Fruit fly (Drosophila melanogaster) whole organism, embryonic: ENCODE results near the gene Ugt316A1.

Source experiments
- Adf1 ChIP-seq: fragments of 200-800 bp; sonication (Bioruptor generic); IDR thresholded peaks from 2 replicates; pipeline ENCODE4 v1.3.6; 2022; ENCODE audit warnings: missing biosample characterization, missing genetic modification characterization
- BEAF-32 ChIP-seq: fragments of 200-800 bp; sonication (Bioruptor generic); optimal IDR thresholded peaks from 3 replicates; lab custom pipeline; 2017; ENCODE audit warnings: missing biosample characterization, missing genetic modification characterization, mild to moderate bottlenecking, moderate library complexity, missing genetic modification reagents
- CG1024 ChIP-seq: fragments of 200-800 bp; sonication (Bioruptor generic); IDR thresholded peaks from 2 replicates; pipeline ENCODE4 v1.3.6; 2022; ENCODE audit warnings: missing biosample characterization, missing genetic modification characterization
- CG10267 ChIP-seq: fragments of 200-800 bp; sonication (Bioruptor generic); optimal IDR thresholded peaks from 2 replicates; lab custom pipeline; 2018; ENCODE audit warnings: missing biosample characterization, mild to moderate bottlenecking, missing genetic modification characterization, moderate library complexity
- CG1233 ChIP-seq: fragments of 200-800 bp; sonication (Bioruptor generic); optimal IDR thresholded peaks from 4 replicates; lab custom pipeline; 2018; ENCODE audit warnings: missing biosample characterization, mild to moderate bottlenecking, missing genetic modification characterization
- CG14050 ChIP-seq: fragments of 200-800 bp; sonication (Bioruptor generic); IDR thresholded peaks from 3 replicates; pipeline ENCODE4 v1.3.6; 2022; ENCODE audit warnings: missing biosample characterization, missing genetic modification characterization
- CG15696 ChIP-seq: fragments of 200-800 bp; sonication (Bioruptor generic); optimal IDR thresholded peaks from 2 replicates; lab custom pipeline; 2019; ENCODE audit warnings: missing biosample characterization, mild to moderate bottlenecking, missing genetic modification characterization, moderate library complexity
- CG17359 ChIP-seq: fragments of 200-800 bp; sonication (Bioruptor generic); optimal IDR thresholded peaks from 3 replicates; lab custom pipeline; 2018; ENCODE audit warnings: missing biosample characterization, mild to moderate bottlenecking, missing genetic modification characterization, moderate library complexity
- CG17385 ChIP-seq: fragments of 200-800 bp; sonication (Bioruptor generic); optimal IDR thresholded peaks from 3 replicates; lab custom pipeline; 2018; ENCODE audit warnings: missing biosample characterization, mild to moderate bottlenecking, missing genetic modification characterization
- CG2678 ChIP-seq: fragments of 200-800 bp; sonication (Bioruptor generic); optimal IDR thresholded peaks from 3 replicates; lab custom pipeline; 2019; ENCODE audit warnings: missing biosample characterization, mild to moderate bottlenecking, missing genetic modification characterization, moderate library complexity
- CG31365 ChIP-seq: fragments of 200-800 bp; sonication (Bioruptor generic); optimal IDR thresholded peaks from 2 replicates; lab custom pipeline; 2018; ENCODE audit warnings: missing biosample characterization, mild to moderate bottlenecking, missing genetic modification characterization
- CG34224 ChIP-seq: fragments of 200-800 bp; sonication (Bioruptor generic); IDR thresholded peaks from 3 replicates; pipeline ENCODE4 v1.3.6; 2022; ENCODE audit warnings: missing biosample characterization, missing genetic modification characterization; ENCODE audit not compliant: partially characterized antibody
- CG4617 ChIP-seq: fragments of 200-800 bp; sonication (Bioruptor generic); optimal IDR thresholded peaks from 3 replicates; lab custom pipeline; 2016; ENCODE audit warnings: missing biosample characterization, missing genetic modification characterization, borderline replicate concordance
- CG4854 ChIP-seq: fragments of 200-800 bp; sonication (Bioruptor generic); optimal IDR thresholded peaks from 2 replicates; lab custom pipeline; 2016; ENCODE audit warnings: missing biosample characterization, missing genetic modification characterization, inconsistent platforms
- CG6683 ChIP-seq: fragments of 200-800 bp; sonication (Bioruptor generic); optimal IDR thresholded peaks from 2 replicates; lab custom pipeline; 2017; ENCODE audit warnings: missing biosample characterization, mild to moderate bottlenecking, missing genetic modification characterization, missing genetic modification reagents
- CG7839 ChIP-seq: fragments of 200-800 bp; sonication (Bioruptor generic); optimal IDR thresholded peaks from 3 replicates; lab custom pipeline; 2018; ENCODE audit warnings: missing biosample characterization, mild to moderate bottlenecking, missing genetic modification characterization, moderate library complexity
- Chrac-16 ChIP-seq: fragments of 200-800 bp; sonication (Bioruptor generic); optimal IDR thresholded peaks from 3 replicates; lab custom pipeline; 2016; ENCODE audit warnings: missing biosample characterization, missing genetic modification characterization
- Dad ChIP-seq: fragments of 200-800 bp; sonication (Bioruptor generic); optimal IDR thresholded peaks from 3 replicates; lab custom pipeline; 2016; ENCODE audit warnings: missing biosample characterization, missing genetic modification characterization
- Dip2 ChIP-seq: fragments of 200-800 bp; sonication (Bioruptor generic); IDR thresholded peaks from 2 replicates; pipeline ENCODE4 v1.3.6; 2022; ENCODE audit warnings: missing biosample characterization, missing genetic modification characterization
- Elba2 ChIP-seq: fragments of 200-800 bp; sonication (Bioruptor generic); optimal IDR thresholded peaks from 3 replicates; lab custom pipeline; 2016; ENCODE audit warnings: missing biosample characterization, missing genetic modification characterization
- Ets65A ChIP-seq: fragments of 200-800 bp; sonication (Bioruptor generic); peaks from one replicate; lab custom pipeline; 2016; ENCODE audit warnings: missing biosample characterization, missing genetic modification characterization
- HHEX ChIP-seq: fragments of 200-800 bp; sonication (Bioruptor generic); optimal IDR thresholded peaks from 3 replicates; lab custom pipeline; 2017; ENCODE audit warnings: missing biosample characterization, mild to moderate bottlenecking, missing genetic modification characterization, missing genetic modification reagents
- Hey ChIP-seq: fragments of 200-800 bp; sonication (Bioruptor generic); optimal IDR thresholded peaks from 3 replicates; lab custom pipeline; 2018; ENCODE audit warnings: missing biosample characterization, mild to moderate bottlenecking, missing genetic modification characterization
- Med ChIP-seq: fragments of 200-800 bp; sonication (Bioruptor generic); peaks from one replicate; lab custom pipeline; 2016; ENCODE audit warnings: missing biosample characterization, missing genetic modification characterization, mild to moderate bottlenecking, inconsistent platforms, moderate library complexity
- Meics ChIP-seq: fragments of 200-800 bp; sonication (Bioruptor generic); optimal IDR thresholded peaks from 2 replicates; lab custom pipeline; 2017; ENCODE audit warnings: missing biosample characterization, mild to moderate bottlenecking, missing genetic modification characterization
- Nf-YC ChIP-seq: fragments of 200-800 bp; optimal IDR thresholded peaks from 3 replicates; lab custom pipeline; 2019; ENCODE audit warnings: missing biosample characterization, mild to moderate bottlenecking, missing genetic modification characterization, moderate library complexity
- Oli ChIP-seq: fragments of 200-800 bp; sonication (Bioruptor generic); optimal IDR thresholded peaks from 2 replicates; lab custom pipeline; 2018; ENCODE audit warnings: missing biosample characterization, mild to moderate bottlenecking, missing genetic modification characterization, moderate library complexity
- PHDP ChIP-seq: fragments of 200-800 bp; sonication (Bioruptor generic); optimal IDR thresholded peaks from 3 replicates; lab custom pipeline; 2018; ENCODE audit warnings: missing biosample characterization, mild to moderate bottlenecking, missing genetic modification characterization, moderate library complexity
- Six4 ChIP-seq: fragments of 200-800 bp; sonication (Bioruptor generic); optimal IDR thresholded peaks from 2 replicates; lab custom pipeline; 2016; ENCODE audit warnings: missing biosample characterization, missing genetic modification characterization
- TFAM ChIP-seq: fragments of 200-800 bp; sonication (Bioruptor generic); optimal IDR thresholded peaks from 2 replicates; lab custom pipeline; 2017; ENCODE audit warnings: missing biosample characterization, missing genetic modification characterization, inconsistent platforms
- YL-1 ChIP-seq: fragments of 200-800 bp; sonication (Bioruptor generic); optimal IDR thresholded peaks from 3 replicates; lab custom pipeline; 2017; ENCODE audit warnings: missing biosample characterization, mild to moderate bottlenecking, missing genetic modification characterization
- cato ChIP-seq: fragments of 200-800 bp; sonication (Bioruptor generic); optimal IDR thresholded peaks from 2 replicates; lab custom pipeline; 2016; ENCODE audit warnings: missing biosample characterization, missing genetic modification characterization, borderline replicate concordance
- cg ChIP-seq: fragments of 200-800 bp; sonication (Bioruptor generic); optimal IDR thresholded peaks from 3 replicates; lab custom pipeline; 2019; ENCODE audit warnings: missing biosample characterization, mild to moderate bottlenecking, missing genetic modification characterization, moderate library complexity
- crc ChIP-seq: fragments of 200-800 bp; sonication (Bioruptor generic); optimal IDR thresholded peaks from 2 replicates; lab custom pipeline; 2016; ENCODE audit warnings: missing biosample characterization, missing genetic modification characterization
- crol ChIP-seq: fragments of 200-800 bp; sonication (Bioruptor generic); IDR thresholded peaks from 2 replicates; pipeline ENCODE4 v1.3.6; 2022; ENCODE audit warnings: missing biosample characterization, missing genetic modification characterization
- cwo ChIP-seq: fragments of 200-800 bp; sonication (Bioruptor generic); optimal IDR thresholded peaks from 3 replicates; lab custom pipeline; 2017; ENCODE audit warnings: missing biosample characterization, missing genetic modification characterization, mild to moderate bottlenecking, moderate library complexity, missing genetic modification reagents
- da ChIP-seq: fragments of 200-800 bp; sonication (Bioruptor generic); optimal IDR thresholded peaks from 2 replicates; lab custom pipeline; 2016; ENCODE audit warnings: missing biosample characterization, missing genetic modification characterization
- esg ChIP-seq: fragments of 200-800 bp; sonication (Bioruptor generic); conservative IDR thresholded peaks from 2 replicates; pipeline ENCODE4 v1.3.6; 2022; ENCODE audit warnings: missing biosample characterization, missing genetic modification characterization
- gem ChIP-seq: fragments of 200-800 bp; sonication (Bioruptor generic); optimal IDR thresholded peaks from 2 replicates; lab custom pipeline; 2019; ENCODE audit warnings: missing biosample characterization, mild to moderate bottlenecking, missing genetic modification characterization, moderate library complexity
- h ChIP-seq: fragments of >200 bp; optimal IDR thresholded peaks from 2 replicates; lab custom pipeline; 2017
- hbn ChIP-seq: fragments of 200-800 bp; sonication (Bioruptor generic); IDR thresholded peaks from 2 replicates; pipeline ENCODE4 v1.3.6; 2022; ENCODE audit warnings: missing biosample characterization, missing genetic modification characterization; ENCODE audit not compliant: partially characterized antibody
- maf-S ChIP-seq: fragments of 200-800 bp; sonication (Bioruptor generic); optimal IDR thresholded peaks from 2 replicates; lab custom pipeline; 2016; ENCODE audit warnings: missing biosample characterization, missing genetic modification characterization
- nom ChIP-seq: fragments of 200-800 bp; sonication (Bioruptor generic); optimal IDR thresholded peaks from 2 replicates; lab custom pipeline; 2017; ENCODE audit warnings: missing biosample characterization, missing genetic modification characterization, mild to moderate bottlenecking, moderate library complexity, missing genetic modification reagents
- pzg ChIP-seq: fragments of 200-800 bp; sonication (Bioruptor generic); optimal IDR thresholded peaks from 3 replicates; lab custom pipeline; 2018; ENCODE audit warnings: missing biosample characterization, mild to moderate bottlenecking, missing genetic modification characterization, moderate library complexity
- sens ChIP-seq: fragments of 200-800 bp; sonication (Bioruptor generic); peaks from one replicate; lab custom pipeline; 2016; ENCODE audit warnings: missing biosample characterization, missing genetic modification characterization
- slou ChIP-seq: fragments of 200-800 bp; sonication (Bioruptor generic); optimal IDR thresholded peaks from 3 replicates; lab custom pipeline; 2016; ENCODE audit warnings: missing biosample characterization, missing genetic modification characterization
- sr ChIP-seq: fragments of 200-800 bp; sonication (Bioruptor generic); IDR thresholded peaks from 3 replicates; pipeline ENCODE4 v1.3.6; 2022; ENCODE audit warnings: missing biosample characterization, missing genetic modification characterization
- unc-4 ChIP-seq: fragments of 200-800 bp; sonication (Bioruptor generic); IDR thresholded peaks from 2 replicates; pipeline ENCODE4 v1.3.6; 2022; ENCODE audit warnings: missing biosample characterization, missing genetic modification characterization; ENCODE audit not compliant: partially characterized antibody
- zfh1 ChIP-seq: fragments of 200-800 bp; sonication (Bioruptor generic); IDR thresholded peaks from 3 replicates; pipeline ENCODE4 v1.3.6; 2022; ENCODE audit warnings: missing biosample characterization, missing genetic modification characterization

The Ugt316A1 gene

DNA sequence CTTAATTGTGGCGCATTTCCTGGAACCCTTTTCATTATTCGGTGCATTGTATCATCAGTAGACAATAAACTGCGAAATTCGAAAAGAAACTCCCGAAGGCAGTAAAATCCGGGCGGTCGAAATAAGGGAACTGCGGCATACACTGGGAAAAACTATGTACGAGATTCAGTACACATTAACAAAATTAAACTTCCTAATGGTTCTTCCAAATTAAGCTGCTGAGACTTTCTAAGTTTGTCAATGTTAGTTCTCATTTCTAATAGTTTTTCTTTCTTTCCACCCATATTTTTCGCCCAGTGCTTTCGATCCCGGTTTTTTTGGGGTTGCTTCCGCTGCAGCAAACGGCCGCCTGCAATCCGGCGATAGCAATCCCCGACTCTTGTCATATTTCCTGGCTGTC is 37.8 kb downstream of the Ugt316A1 start (continued):
- TF ChIP-seq slou (GFP tag; lab: Kevin White, UChicago) (no peak), TFAM (GFP tag; lab: Kevin White, UChicago) (no peak), CG14050 (peak; percentile 52; the same call in 1 of the 3 replicates), CG4854 (GFP tag; lab: Kevin White, UChicago) (no peak), PHDP (tag; lab: Kevin White, UChicago) (peak; percentile 81), CG17385 (peak; percentile 73), Adf1 (GFP tag; lab: Robert Waterston, UW) (no peak), unc-4 (GFP tag; lab: Robert Waterston, UW) (no peak), gem (tag; lab: Kevin White, UChicago) (peak; percentile 79), Dad (GFP tag; lab: Kevin White, UChicago) (peak; percentile 47), Oli (tag; lab: Kevin White, UChicago) (peak; percentile 82), pzg (no peak), CG6683 (GFP tag; lab: Kevin White, UChicago) (peak; percentile 38), Meics (GFP tag; lab: Kevin White, UChicago) (peak; percentile 13), hbn (GFP tag; lab: Robert Waterston, UW) (no peak), da (GFP tag; lab: Kevin White, UChicago) (peak; percentile 8), CG15696 (tag; lab: Kevin White, UChicago) (peak; percentile 61), Nf-YC (tag; lab: Kevin White, UChicago) (peak; percentile 24), Dip2 (no peak), cato (GFP tag; lab: Kevin White, UChicago) (peak; percentile 38), CG34224 (GFP tag; lab: Robert Waterston, UW) (no peak), Elba2 (GFP tag; lab: Kevin White, UChicago) (no peak), cg (GFP tag; lab: Kevin White, UChicago) (no peak), maf-S (GFP tag; lab: Kevin White, UChicago) (no peak), CG7839 (tag; lab: Kevin White, UChicago) (peak; percentile 81), CG31365 (no peak), cwo (GFP tag; lab: Kevin White, UChicago) (peak; percentile 55)

DNA sequence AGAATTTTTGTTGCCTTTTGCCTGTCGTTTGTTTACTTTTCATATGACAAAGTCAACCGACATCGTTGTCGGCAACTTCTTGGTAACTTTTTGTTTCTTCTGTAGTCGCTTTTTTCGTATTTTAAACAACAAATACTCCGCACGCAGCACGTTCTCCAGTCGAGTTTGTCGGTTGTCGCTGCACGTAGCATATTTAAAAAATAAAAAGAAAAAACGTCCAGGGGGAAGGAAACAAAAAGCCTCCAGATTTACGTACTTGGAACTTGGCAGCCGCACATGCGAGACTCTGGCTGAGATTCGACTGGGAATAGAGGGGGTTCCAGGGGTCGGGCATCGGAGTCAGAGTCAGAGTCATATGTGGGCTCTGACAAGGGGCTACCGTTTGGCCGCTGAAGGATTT is 40.9 kb downstream of the Ugt316A1 start:
- no peak for TF ChIP-seq BEAF-32 (GFP tag; lab: Kevin White, UChicago)
- TF ChIP-seq nom, result peak; percentile 68
- TF ChIP-seq CG10267, result no peak
- peak; percentile 5 for TF ChIP-seq Med (GFP tag; lab: Kevin White, UChicago)
- TF ChIP-seq sens (GFP tag; lab: Kevin White, UChicago), result peak; percentile 0
- peak; percentile 74 for TF ChIP-seq Ets65A
- TF ChIP-seq CG1233 (GFP tag; lab: Kevin White, UChicago), result no peak
- TF ChIP-seq, all 482 proteins: peak for 4

DNA sequence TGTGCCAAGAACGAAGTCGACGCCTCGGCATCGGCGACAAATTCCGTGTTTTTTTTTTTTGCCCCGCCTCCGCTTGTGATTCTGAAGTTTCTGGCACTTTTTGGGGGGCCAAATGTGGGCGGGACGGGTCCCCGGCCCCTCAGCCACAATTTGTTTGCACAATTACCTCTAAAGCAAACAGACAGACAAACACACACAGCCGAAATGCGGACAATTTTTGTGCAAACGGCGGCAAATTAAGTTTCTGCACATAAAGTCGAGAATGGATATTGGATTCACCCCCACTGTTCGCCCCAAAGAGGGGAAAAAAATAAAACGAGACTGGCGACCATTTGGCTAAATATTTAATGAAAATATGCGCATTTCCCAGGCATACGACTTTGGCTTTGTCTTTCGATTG is 42.1 kb downstream of the Ugt316A1 start:
- TF ChIP-seq Hey (tag; lab: Kevin White, UChicago) (no peak), crol (GFP tag; lab: Robert Waterston, UW) (0 out of 2 replicates have a peak, but pooled peaks have one; percentile 6), Chrac-16 (GFP tag; lab: Kevin White, UChicago) (no peak), HHEX (GFP tag; lab: Kevin White, UChicago) (peak; percentile 1), esg (GFP tag; lab: Robert Waterston, UW) (no peak), cg (GFP tag; lab: Kevin White, UChicago) (no peak), zfh1 (GFP tag; lab: Robert Waterston, UW) (0 out of 3 replicates have a peak, but pooled peaks have one; percentile 26), YL-1 (no peak), h (lab: Kevin White, UChicago) (no peak), CG1024 (no peak), Six4 (no peak), sr (GFP tag; lab: Robert Waterston, UW) (peak; percentile 64), crc (no peak), CG2678 (tag; lab: Kevin White, UChicago) (no peak), CG4617 (GFP tag; lab: Kevin White, UChicago) (no peak), Med (GFP tag; lab: Kevin White, UChicago) (peak; percentile 69), CG17359 (tag; lab: Kevin White, UChicago) (no peak)
